Fruit fly (Drosophila melanogaster) whole organism, prepupa: ENCODE measurements around the gene tty.
A peak's percentile ranks its signal among the peaks of the same experiment; 100 is the strongest.

Experiments
- Blimp-1 ChIP-seq: fragments of 200-800 bp; sonication (Bioruptor generic); optimal IDR thresholded peaks from 3 replicates; lab custom pipeline; 2017; ENCODE audit warnings: missing biosample characterization, missing genetic modification characterization, mild to moderate bottlenecking, moderate library complexity, missing genetic modification reagents
- CG10631 ChIP-seq: fragments of 200-800 bp; sonication (Bioruptor generic); optimal IDR thresholded peaks from 2 replicates; lab custom pipeline; 2016; ENCODE audit warnings: missing biosample characterization, missing genetic modification characterization
- CG11294 ChIP-seq: fragments of 200-800 bp; sonication (Bioruptor generic); IDR thresholded peaks from 2 replicates; pipeline ENCODE4 v1.3.6; 2022; ENCODE audit warnings: missing biosample characterization, missing genetic modification characterization
- CG11762 ChIP-seq: fragments of 200-800 bp; sonication (Bioruptor generic); optimal IDR thresholded peaks from 3 replicates; lab custom pipeline; 2016; ENCODE audit warnings: missing biosample characterization, missing genetic modification characterization; ENCODE audit not compliant: insufficient read depth
- CG15336 ChIP-seq: fragments of 200-800 bp; sonication (Bioruptor generic); IDR thresholded peaks from 2 replicates; pipeline ENCODE4 v1.3.6; 2022; ENCODE audit warnings: missing biosample characterization, missing genetic modification characterization
- CG3032 ChIP-seq: fragments of 200-800 bp; optimal IDR thresholded peaks from 2 replicates; lab custom pipeline; 2019; ENCODE audit warnings: missing biosample characterization, mild to moderate bottlenecking, missing genetic modification characterization, moderate library complexity
- CG31627 ChIP-seq: fragments of 200-800 bp; sonication (Bioruptor generic); optimal IDR thresholded peaks from 3 replicates; lab custom pipeline; 2016; ENCODE audit warnings: missing biosample characterization, missing genetic modification characterization
- CG32006 ChIP-seq: fragments of 200-800 bp; sonication (Bioruptor generic); optimal IDR thresholded peaks from 3 replicates; lab custom pipeline; 2017; ENCODE audit warnings: missing biosample characterization, mild to moderate bottlenecking, missing genetic modification characterization
- CG3919 ChIP-seq: fragments of 200-800 bp; sonication (Bioruptor generic); optimal IDR thresholded peaks from 3 replicates; lab custom pipeline; 2016; ENCODE audit warnings: missing biosample characterization, missing genetic modification characterization
- CG4318 ChIP-seq: fragments of 200-800 bp; sonication (Bioruptor generic); optimal IDR thresholded peaks from 3 replicates; lab custom pipeline; 2017; ENCODE audit warnings: missing biosample characterization, mild to moderate bottlenecking, missing genetic modification characterization
- CG6163 ChIP-seq: fragments of 200-800 bp; sonication (Bioruptor generic); IDR thresholded peaks from 3 replicates; pipeline ENCODE4 v1.3.6; 2022; ENCODE audit warnings: missing biosample characterization, missing genetic modification characterization
- CG6276 ChIP-seq: fragments of 200-800 bp; sonication (Bioruptor generic); optimal IDR thresholded peaks from 2 replicates; lab custom pipeline; 2017; ENCODE audit warnings: missing biosample characterization, mild to moderate bottlenecking, missing genetic modification characterization
- CG6792 ChIP-seq: fragments of 200-800 bp; sonication (Bioruptor generic); optimal IDR thresholded peaks from 3 replicates; lab custom pipeline; 2016; ENCODE audit warnings: missing biosample characterization, missing genetic modification characterization
- CG6854 ChIP-seq: fragments of 200-800 bp; sonication (Bioruptor generic); optimal IDR thresholded peaks from 2 replicates; lab custom pipeline; 2017; ENCODE audit warnings: missing biosample characterization, mild to moderate bottlenecking, missing genetic modification characterization
- CG7368 ChIP-seq: fragments of 200-800 bp; sonication (Bioruptor generic); optimal IDR thresholded peaks from 3 replicates; lab custom pipeline; 2016; ENCODE audit warnings: missing biosample characterization, missing genetic modification characterization
- CG8119 ChIP-seq: fragments of 200-800 bp; sonication (Bioruptor generic); IDR thresholded peaks from 3 replicates; pipeline ENCODE4 v1.3.6; 2022; ENCODE audit warnings: missing biosample characterization, missing genetic modification characterization
- CG8319 ChIP-seq: fragments of 200-800 bp; sonication (Bioruptor generic); optimal IDR thresholded peaks from 3 replicates; lab custom pipeline; 2016; ENCODE audit warnings: missing biosample characterization, missing genetic modification characterization
- CG8632 ChIP-seq: fragments of 200-800 bp; sonication (Bioruptor generic); optimal IDR thresholded peaks from 3 replicates; lab custom pipeline; 2016; ENCODE audit warnings: missing biosample characterization, missing genetic modification characterization
- CG9139 ChIP-seq: fragments of 200-800 bp; sonication (Bioruptor generic); optimal IDR thresholded peaks from 3 replicates; lab custom pipeline; 2017; ENCODE audit warnings: missing biosample characterization, mild to moderate bottlenecking, missing genetic modification characterization
- Eip75B ChIP-seq: fragments of 200-800 bp; sonication (Bioruptor generic); optimal IDR thresholded peaks from 3 replicates; lab custom pipeline; 2016; ENCODE audit warnings: missing biosample characterization, missing genetic modification characterization
- Eip78C ChIP-seq: fragments of 200-800 bp; sonication (Bioruptor generic); peaks from one replicate; lab custom pipeline; 2016; ENCODE audit warnings: missing biosample characterization, missing genetic modification characterization
- Eip93F ChIP-seq: fragments of 200-800 bp; sonication (Bioruptor generic); optimal IDR thresholded peaks from 2 replicates; lab custom pipeline; 2016; ENCODE audit warnings: missing biosample characterization, mild to moderate bottlenecking, missing genetic modification characterization
- Ets21C ChIP-seq: fragments of 200-800 bp; sonication (Bioruptor generic); optimal IDR thresholded peaks from 3 replicates; lab custom pipeline; 2016; ENCODE audit warnings: missing biosample characterization, missing genetic modification characterization
- Ets96B ChIP-seq: fragments of 200-800 bp; optimal IDR thresholded peaks from 2 replicates; lab custom pipeline; 2019; ENCODE audit warnings: missing biosample characterization, mild to moderate bottlenecking, missing genetic modification characterization, moderate library complexity
- Gug ChIP-seq: fragments of 200-800 bp; sonication (Bioruptor generic); IDR thresholded peaks from 2 replicates; pipeline ENCODE4 v1.3.6; 2022; ENCODE audit warnings: missing biosample characterization, missing genetic modification characterization
- Hr38 ChIP-seq: sonication (Bioruptor generic); optimal IDR thresholded peaks from 2 replicates; lab custom pipeline; 2016; ENCODE audit warnings: missing biosample characterization, missing genetic modification characterization
- Hr39 ChIP-seq: fragments of 200-800 bp; sonication (Bioruptor generic); optimal IDR thresholded peaks from 2 replicates; lab custom pipeline; 2016; ENCODE audit warnings: missing biosample characterization, missing genetic modification characterization
- Lpt ChIP-seq: fragments of 200-800 bp; sonication (Bioruptor generic); optimal IDR thresholded peaks from 3 replicates; lab custom pipeline; 2016; ENCODE audit warnings: missing biosample characterization, missing genetic modification characterization
- Met ChIP-seq: fragments of 200-800 bp; sonication (Bioruptor generic); optimal IDR thresholded peaks from 3 replicates; lab custom pipeline; 2016; ENCODE audit warnings: missing biosample characterization, missing genetic modification characterization
- OdsH ChIP-seq: fragments of 200-800 bp; sonication (Bioruptor generic); optimal IDR thresholded peaks from 3 replicates; lab custom pipeline; 2016; ENCODE audit warnings: missing biosample characterization, missing genetic modification characterization
- Smox ChIP-seq: fragments of 200-800 bp; sonication (Bioruptor generic); optimal IDR thresholded peaks from 3 replicates; lab custom pipeline; 2016; ENCODE audit warnings: missing biosample characterization, missing genetic modification characterization
- Sox102F ChIP-seq: fragments of 200-800 bp; sonication (Bioruptor generic); optimal IDR thresholded peaks from 2 replicates; lab custom pipeline; 2016; ENCODE audit warnings: missing biosample characterization, mild to moderate bottlenecking, missing genetic modification characterization
- Sox14 ChIP-seq: fragments of 200-800 bp; sonication (Bioruptor generic); optimal IDR thresholded peaks from 3 replicates; lab custom pipeline; 2016; ENCODE audit warnings: missing biosample characterization, missing genetic modification characterization
- Sox15 ChIP-seq: fragments of 200-800 bp; sonication (Bioruptor generic); optimal IDR thresholded peaks from 3 replicates; lab custom pipeline; 2016; ENCODE audit warnings: missing biosample characterization, missing genetic modification characterization
- achi ChIP-seq: fragments of 200-800 bp; sonication (Bioruptor generic); optimal IDR thresholded peaks from 3 replicates; lab custom pipeline; 2016; ENCODE audit warnings: missing biosample characterization, missing genetic modification characterization
- acj6 ChIP-seq: fragments of 200-800 bp; sonication (Bioruptor generic); optimal IDR thresholded peaks from 3 replicates; lab custom pipeline; 2016; ENCODE audit warnings: missing biosample characterization, missing genetic modification characterization
- dac ChIP-seq: fragments of 200-800 bp; sonication (Bioruptor generic); optimal IDR thresholded peaks from 2 replicates; lab custom pipeline; 2017; ENCODE audit warnings: missing biosample characterization, mild to moderate bottlenecking, missing genetic modification characterization
- eg ChIP-seq: fragments of 200-800 bp; sonication (Bioruptor generic); IDR thresholded peaks from 3 replicates; pipeline ENCODE4 v1.3.6; 2022; ENCODE audit warnings: missing biosample characterization, missing genetic modification characterization
- fd59A ChIP-seq: fragments of 200-800 bp; sonication (Bioruptor generic); optimal IDR thresholded peaks from 2 replicates; lab custom pipeline; 2017; ENCODE audit warnings: missing biosample characterization, mild to moderate bottlenecking, missing genetic modification characterization, missing genetic modification reagents
- fd85E ChIP-seq: fragments of 200-800 bp; sonication (Bioruptor generic); optimal IDR thresholded peaks from 3 replicates; lab custom pipeline; 2016; ENCODE audit warnings: missing biosample characterization, missing genetic modification characterization
- fkh ChIP-seq: fragments of 200-800 bp; sonication (Bioruptor generic); optimal IDR thresholded peaks from 3 replicates; lab custom pipeline; 2017; ENCODE audit warnings: missing biosample characterization, mild to moderate bottlenecking, missing genetic modification characterization, moderate library complexity
- lz ChIP-seq: fragments of 200-800 bp; sonication (Bioruptor generic); optimal IDR thresholded peaks from 3 replicates; lab custom pipeline; 2016; ENCODE audit warnings: missing biosample characterization, missing genetic modification characterization
- pdm3 ChIP-seq: fragments of 200-800 bp; sonication (Bioruptor generic); optimal IDR thresholded peaks from 3 replicates; lab custom pipeline; 2016; ENCODE audit warnings: missing biosample characterization, missing genetic modification characterization
- spab ChIP-seq: fragments of 200-800 bp; sonication (Bioruptor generic); optimal IDR thresholded peaks from 2 replicates; lab custom pipeline; 2017; ENCODE audit warnings: missing biosample characterization, mild to moderate bottlenecking, missing genetic modification characterization, missing genetic modification reagents
- ss ChIP-seq, 2 experiments: fragments of 200-800 bp; sonication (Bioruptor generic); optimal IDR thresholded peaks; 2 replicates in 1 of 2; 3 replicates in 1 of 2; lab custom pipeline; 2017 to 2018; ENCODE audit warnings: mild to moderate bottlenecking in 2 of 2, missing biosample characterization in 2 of 2, missing genetic modification characterization in 2 of 2, moderate library complexity in 1 of 2
- svp ChIP-seq: fragments of 200-800 bp; sonication (Bioruptor generic); peaks from one replicate; lab custom pipeline; 2016; ENCODE audit warnings: missing biosample characterization, missing genetic modification characterization
- topi ChIP-seq: fragments of 200-800 bp; sonication (Bioruptor generic); optimal IDR thresholded peaks from 3 replicates; lab custom pipeline; 2016; ENCODE audit warnings: missing biosample characterization, missing genetic modification characterization
- vri ChIP-seq: fragments of 200-800 bp; sonication (Bioruptor generic); optimal IDR thresholded peaks from 3 replicates; lab custom pipeline; 2016; ENCODE audit warnings: missing biosample characterization, mild to moderate bottlenecking, missing genetic modification characterization

The tty gene

DNA sequence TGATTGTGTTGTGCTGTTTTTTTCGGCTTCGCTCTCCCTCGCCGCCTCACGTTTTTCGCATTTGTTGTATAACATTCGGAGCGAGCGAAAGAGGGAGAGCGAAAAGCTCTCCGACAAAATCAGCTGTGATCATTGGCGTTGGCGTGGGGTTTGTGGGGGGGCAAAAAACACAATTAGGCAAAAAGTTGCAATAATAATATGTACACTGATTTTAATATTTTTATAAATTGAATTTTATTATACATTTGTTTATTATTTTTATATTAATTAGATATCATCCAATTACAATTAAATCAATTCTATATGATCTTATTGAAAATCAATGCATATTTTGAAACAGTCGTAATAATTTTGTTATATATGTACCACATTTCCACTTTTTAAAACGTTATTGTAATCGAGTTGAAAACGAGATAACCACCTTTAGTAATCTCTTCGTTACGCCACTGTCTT, 36.1 kb upstream of the tty start (continued):
- TF ChIP-seq lz (peak; percentile 38), Eip75B (no peak), Ets96B (tag; lab: Kevin White, UChicago) (peak; percentile 48), Sox102F (GFP tag; lab: Kevin White, UChicago) (peak; percentile 37), CG8119 (peak; percentile 74), ss (GFP tag; optimal IDR thresholded peaks at IDR 0.05; lab: Kevin White, UChicago) (peak in 1 of 2 experiments; percentile 36), dac (GFP tag; lab: Kevin White, UChicago) (peak; percentile 37), achi (GFP tag; lab: Kevin White, UChicago) (peak; percentile 73), svp (GFP tag; lab: Kevin White, UChicago) (no peak), acj6 (GFP tag; lab: Kevin White, UChicago) (peak; percentile 58), CG9139 (GFP tag; lab: Kevin White, UChicago) (no peak), fd85E (GFP tag; lab: Kevin White, UChicago) (no peak), Hr39 (GFP tag; lab: Kevin White, UChicago) (no peak), fd59A (no peak), CG11294 (no peak), CG7368 (GFP tag; lab: Kevin White, UChicago) (peak; percentile 46), CG6276 (peak; percentile 65), CG10631 (GFP tag; lab: Kevin White, UChicago) (peak; percentile 63), eg (GFP tag; lab: Robert Waterston, UW) (peak; percentile 65; the same call in 2 of the 3 replicates), CG31627 (no peak), spab (GFP tag; lab: Kevin White, UChicago) (peak; percentile 8), CG6792 (GFP tag; lab: Kevin White, UChicago) (peak; percentile 54), Blimp-1 (GFP tag; lab: Kevin White, UChicago) (no peak), CG32006 (GFP tag; lab: Kevin White, UChicago) (peak; percentile 78)
- TF ChIP-seq, all 60 proteins: peak for 43

DNA sequence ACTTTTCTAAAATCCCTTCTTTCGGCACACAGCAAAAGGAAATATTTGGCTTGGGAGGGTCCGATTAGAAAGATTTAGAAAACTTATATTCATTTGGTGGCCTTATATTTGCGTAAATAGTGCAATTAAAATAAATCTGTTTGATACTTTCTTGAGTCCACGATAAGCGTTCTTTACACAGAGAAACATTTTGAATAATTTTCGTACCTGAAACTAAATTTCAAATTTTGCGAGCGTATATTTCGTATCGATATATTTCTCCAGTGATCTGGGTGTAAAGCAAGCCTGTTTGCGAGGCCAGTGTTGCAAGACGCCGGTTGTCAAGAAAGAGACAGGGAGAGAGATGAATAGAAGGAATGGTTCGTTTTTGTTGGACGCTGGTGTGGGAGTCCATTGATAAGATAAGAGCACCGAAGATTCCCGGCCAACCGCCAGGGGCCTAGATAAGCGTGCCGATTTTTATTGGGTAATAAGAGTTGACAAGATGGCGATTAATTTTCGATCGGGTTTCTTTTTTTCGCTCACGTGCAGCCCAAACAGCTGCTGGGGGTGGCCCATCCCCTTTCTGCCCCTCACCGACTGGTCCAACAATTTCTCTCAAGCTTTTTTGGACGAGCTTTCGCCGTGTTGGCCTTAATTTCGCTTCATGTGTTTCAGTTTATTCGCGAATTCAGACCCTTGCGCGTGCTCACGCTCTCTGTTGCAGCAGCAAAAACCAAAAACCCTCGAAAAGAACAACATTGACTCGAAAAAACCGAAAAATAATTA, 34.4 kb upstream of the tty start, which contains the start of gene slgA:
Gene slgA, plus strand, starts transcription at position 344 of the 768 bp plus-strand sequence.
- TF ChIP-seq Hr38 (GFP tag; lab: Kevin White, UChicago) (no peak), CG3032 (tag; lab: Kevin White, UChicago) (no peak), Gug (GFP tag; lab: Robert Waterston, UW) (no peak), CG11762 (GFP tag; lab: Kevin White, UChicago) (no peak), Ets21C (GFP tag; lab: Kevin White, UChicago) (no peak), Smox (GFP tag; lab: Kevin White, UChicago) (no peak), OdsH (GFP tag; lab: Kevin White, UChicago) (no peak), svp (GFP tag; lab: Kevin White, UChicago) (no peak), CG4318 (GFP tag; lab: Kevin White, UChicago) (no peak), lz (peak; percentile 31), acj6 (GFP tag; lab: Kevin White, UChicago) (no peak), CG31627 (peak; percentile 45), CG6163 (GFP tag; lab: Robert Waterston, UW) (no peak), achi (GFP tag; lab: Kevin White, UChicago) (no peak), Eip78C (GFP tag; lab: Kevin White, UChicago) (peak; percentile 1), CG3919 (GFP tag; lab: Kevin White, UChicago) (peak; percentile 7), eg (GFP tag; lab: Robert Waterston, UW) (0 out of 3 replicates have a peak, but pooled peaks have one; percentile 12), Eip93F (GFP tag; lab: Kevin White, UChicago) (no peak), ss (GFP tag; optimal IDR thresholded peaks at IDR 0.05; lab: Kevin White, UChicago) (no peak), fkh (GFP tag; lab: Kevin White, UChicago) (no peak), Sox14 (GFP tag; lab: Kevin White, UChicago) (peak; percentile 40), topi (GFP tag; lab: Kevin White, UChicago) (peak; percentile 39), CG7368 (GFP tag; lab: Kevin White, UChicago) (peak; percentile 33), CG15336 (GFP tag; lab: Robert Waterston, UW) (peak; percentile 6; the same call in 1 of the 2 replicates), fd85E (GFP tag; lab: Kevin White, UChicago) (no peak), CG8319 (GFP tag; lab: Kevin White, UChicago) (peak; percentile 11), pdm3 (GFP tag; lab: Kevin White, UChicago) (no peak), vri (GFP tag; lab: Kevin White, UChicago) (no peak), dac (GFP tag; lab: Kevin White, UChicago) (no peak), Lpt (GFP tag; lab: Kevin White, UChicago) (no peak), CG8632 (GFP tag; lab: Kevin White, UChicago) (no peak), Ets96B (tag; lab: Kevin White, UChicago) (no peak), CG6854 (GFP tag; lab: Kevin White, UChicago) (peak; percentile 23), CG9139 (GFP tag; lab: Kevin White, UChicago) (no peak), Sox15 (GFP tag; lab: Kevin White, UChicago) (no peak), Met (peak; percentile 29)
